Fruit fly (Drosophila melanogaster): Measurements from ENCODE around the gene CG31178.

CG31178 gene

dm6 chr3R:21911516-21911915 lies 38.0 kb downstream of the CG31178 start, which contains the start of gene Qsox3:
Gene Qsox3, plus strand, starts transcription at chr3R:21911816.
- TF ChIP-seq Dll (optimal IDR thresholded peaks at IDR 0.05) = no peak
- no peak for TF ChIP-seq EcR (GFP tag; optimal IDR thresholded peaks at IDR 0.05)
- TF ChIP-seq CG8478 (optimal IDR thresholded peaks at IDR 0.05) = no peak
- no peak for TF ChIP-seq pan (optimal IDR thresholded peaks at IDR 0.05)
- no peak for TF ChIP-seq usp (GFP tag; optimal IDR thresholded peaks at IDR 0.05)
- no peak for TF ChIP-seq psq (optimal IDR thresholded peaks at IDR 0.05)

dm6 chr3R:21913447-21913846 lies 39.9 kb downstream of the CG31178 start, which contains the start of gene Qsox2:
Gene Qsox2, plus strand, starts transcription at chr3R:21913747.
- TF ChIP-seq pan (optimal IDR thresholded peaks at IDR 0.05) (no peak), EcR (GFP tag; optimal IDR thresholded peaks at IDR 0.05) (no peak)

dm6 chr3R:21916987-21917386 lies 43.4 kb downstream of the CG31178 start:
- TF ChIP-seq psq (optimal IDR thresholded peaks at IDR 0.05) = no peak
- no peak for TF ChIP-seq CG8478 (optimal IDR thresholded peaks at IDR 0.05)
- no peak for TF ChIP-seq Dll (optimal IDR thresholded peaks at IDR 0.05)
- no peak for TF ChIP-seq EcR (GFP tag; optimal IDR thresholded peaks at IDR 0.05)
- no peak for TF ChIP-seq pan (optimal IDR thresholded peaks at IDR 0.05)
- no peak for TF ChIP-seq usp (GFP tag; optimal IDR thresholded peaks at IDR 0.05)

- TF ChIP-seq pan (optimal IDR thresholded peaks at IDR 0.05) (no peak), EcR (GFP tag; optimal IDR thresholded peaks at IDR 0.05) (no peak), usp (GFP tag; optimal IDR thresholded peaks at IDR 0.05) (no peak), Dll (optimal IDR thresholded peaks at IDR 0.05) (no peak), psq (optimal IDR thresholded peaks at IDR 0.05) (no peak), CG8478 (optimal IDR thresholded peaks at IDR 0.05) (no peak)
These were observed 47.0 kb downstream of the CG31178 start for dm6 chr3R:21920495-21920894.

dm6 chr3R:21921363-21922208 lies 48.0 kb downstream of the CG31178 start:
- TF ChIP-seq EcR (GFP tag; optimal IDR thresholded peaks at IDR 0.05) (peak in 1 of 2 experiments; percentile 12), Dll (optimal IDR thresholded peaks at IDR 0.05) (no peak), psq (optimal IDR thresholded peaks at IDR 0.05) (no peak), CG8478 (optimal IDR thresholded peaks at IDR 0.05) (no peak), usp (GFP tag; optimal IDR thresholded peaks at IDR 0.05) (no peak), pan (optimal IDR thresholded peaks at IDR 0.05) (peak; percentile 91)

- TF ChIP-seq pan (optimal IDR thresholded peaks at IDR 0.05) (no peak), EcR (GFP tag; optimal IDR thresholded peaks at IDR 0.05) (peak in 1 of 2 experiments; percentile 50), Dll (optimal IDR thresholded peaks at IDR 0.05) (no peak), CG8478 (optimal IDR thresholded peaks at IDR 0.05) (no peak)
These were observed 48.7 kb downstream of the CG31178 start for dm6 chr3R:21922244-21922643.

dm6 chr3R:21922674-21923323 lies 49.3 kb downstream of the CG31178 start:
- TF ChIP-seq pan (optimal IDR thresholded peaks at IDR 0.05) (no peak), EcR (GFP tag; optimal IDR thresholded peaks at IDR 0.05) (peak in 1 of 2 experiments; percentile 29), Dll (optimal IDR thresholded peaks at IDR 0.05) (peak; percentile 45), CG8478 (optimal IDR thresholded peaks at IDR 0.05) (no peak)

dm6 chr3R:21923742-21924141 lies 50.2 kb downstream of the CG31178 start:
- TF ChIP-seq Dll (optimal IDR thresholded peaks at IDR 0.05) = no peak
- TF ChIP-seq EcR (GFP tag; optimal IDR thresholded peaks at IDR 0.05) = peak in 1 of 2 experiments; percentile 57

All from whole organism.